Worm (Caenorhabditis elegans) whole organism, L2 larva: ENCODE data around the gene ttr-50.

Source experiments
- C34F6.9 ChIP-seq: fragments of 150-350 bp; optimal IDR thresholded peaks from 2 replicates; lab custom pipeline; 2014; ENCODE audit warnings: missing biosample characterization, missing genetic modification characterization
- F13H6.1 ChIP-seq: sonication (generic microtip); optimal IDR thresholded peaks from 2 replicates; lab custom pipeline; 2016; ENCODE audit warnings: missing genetic modification characterization, missing compliant biosample characterization
- R02D3.7 ChIP-seq: fragments of 150-350 bp; optimal IDR thresholded peaks from 2 replicates; lab custom pipeline; 2014; ENCODE audit warnings: missing biosample characterization, missing genetic modification characterization
- Y55F3AM.14 ChIP-seq: fragments of 200-800 bp; sonication (Bioruptor generic); optimal IDR thresholded peaks from 2 replicates; lab custom pipeline; 2018; ENCODE audit warnings: mild to moderate bottlenecking, missing genetic modification characterization, missing compliant biosample characterization
- ZK546.5 ChIP-seq: sonication (generic microtip); optimal IDR thresholded peaks from 2 replicates; lab custom pipeline; 2017; ENCODE audit warnings: missing biosample characterization, missing genetic modification characterization
- alr-1 ChIP-seq: fragments of 150-350 bp; optimal IDR thresholded peaks from 2 replicates; lab custom pipeline; 2014; ENCODE audit warnings: missing biosample characterization, missing genetic modification characterization
- ama-1 ChIP-seq: fragments of 150-350 bp; optimal IDR thresholded peaks from 2 replicates; lab custom pipeline; 2018; ENCODE audit warnings: inconsistent platforms
- blmp-1 ChIP-seq: sonication (generic microtip); optimal IDR thresholded peaks from 2 replicates; lab custom pipeline; 2017; ENCODE audit warnings: missing genetic modification characterization, mild to moderate bottlenecking, missing compliant biosample characterization, antibody characterized with exemption, moderate library complexity; ENCODE audit not compliant: insufficient read depth
- ceh-16 ChIP-seq: fragments of 150-350 bp; optimal IDR thresholded peaks from 2 replicates; lab custom pipeline; 2014; ENCODE audit warnings: missing biosample characterization, missing genetic modification characterization
- ceh-82 ChIP-seq: fragments of 150-350 bp; optimal IDR thresholded peaks from 2 replicates; lab custom pipeline; 2014; ENCODE audit warnings: missing biosample characterization, missing genetic modification characterization
- crh-2 ChIP-seq: sonication (generic microtip); optimal IDR thresholded peaks from 2 replicates; lab custom pipeline; 2017; ENCODE audit warnings: missing biosample characterization, missing genetic modification characterization
- dmd-4 ChIP-seq: sonication (generic microtip); optimal IDR thresholded peaks from 2 replicates; lab custom pipeline; 2017; ENCODE audit warnings: missing biosample characterization, missing genetic modification characterization
- egl-27 ChIP-seq: sonication (generic microtip); optimal IDR thresholded peaks from 3 replicates; lab custom pipeline; 2017; ENCODE audit warnings: missing biosample characterization, missing genetic modification reagents, missing genetic modification characterization
- elt-3 ChIP-seq: sonication (generic microtip); optimal IDR thresholded peaks from 2 replicates; lab custom pipeline; 2017; ENCODE audit warnings: missing biosample characterization, missing genetic modification characterization
- gmeb-1 ChIP-seq: fragments of 150-350 bp; optimal IDR thresholded peaks from 2 replicates; lab custom pipeline; 2014; ENCODE audit warnings: missing biosample characterization, missing genetic modification characterization
- lin-11 ChIP-seq: fragments of 150-350 bp; sonication (generic microtip); optimal IDR thresholded peaks from 2 replicates; lab custom pipeline; 2014; ENCODE audit warnings: missing biosample characterization, missing genetic modification characterization, inconsistent platforms, mixed read lengths
- lin-13 ChIP-seq: fragments of 150-350 bp; optimal IDR thresholded peaks from 2 replicates; lab custom pipeline; 2014; ENCODE audit warnings: missing biosample characterization, missing genetic modification reagents, missing genetic modification characterization
- lsy-2 ChIP-seq, 2 experiments: fragments of 150-350 bp in 1 of 2; sonication (generic microtip) in 1 of 2; optimal IDR thresholded peaks; 2 replicates each; lab custom pipeline; 2014 to 2017; ENCODE audit warnings: missing biosample characterization in 2 of 2, missing genetic modification characterization in 2 of 2
- mab-5 ChIP-seq: fragments of 150-350 bp; optimal IDR thresholded peaks from 2 replicates; lab custom pipeline; 2014; ENCODE audit warnings: missing biosample characterization, missing genetic modification characterization
- mbf-1 ChIP-seq: sonication (generic microtip); optimal IDR thresholded peaks from 2 replicates; lab custom pipeline; 2017; ENCODE audit warnings: missing biosample characterization, missing genetic modification characterization
- nhr-12 ChIP-seq: fragments of 150-350 bp; optimal IDR thresholded peaks from 2 replicates; lab custom pipeline; 2014; ENCODE audit warnings: missing biosample characterization, missing genetic modification characterization
- nhr-129 ChIP-seq: fragments of 150-350 bp; optimal IDR thresholded peaks from 2 replicates; lab custom pipeline; 2014; ENCODE audit warnings: missing biosample characterization, missing genetic modification characterization
- nhr-21 ChIP-seq: fragments of 150-350 bp; optimal IDR thresholded peaks from 2 replicates; lab custom pipeline; 2014; ENCODE audit warnings: missing biosample characterization, missing genetic modification characterization
- nhr-23 ChIP-seq: fragments of 150-350 bp; optimal IDR thresholded peaks from 2 replicates; lab custom pipeline; 2014; ENCODE audit warnings: missing biosample characterization, missing genetic modification reagents, missing genetic modification characterization
- nhr-25 ChIP-seq: fragments of 150-350 bp; sonication (generic microtip); optimal IDR thresholded peaks from 3 replicates; lab custom pipeline; 2014; ENCODE audit warnings: missing biosample characterization, missing genetic modification characterization
- nhr-6 ChIP-seq: fragments of 150-350 bp; optimal IDR thresholded peaks from 2 replicates; lab custom pipeline; 2014; ENCODE audit warnings: missing biosample characterization, missing genetic modification characterization
- nhr-77 ChIP-seq: fragments of 150-350 bp; optimal IDR thresholded peaks from 2 replicates; lab custom pipeline; 2014; ENCODE audit warnings: missing biosample characterization, missing genetic modification characterization
- peb-1 ChIP-seq: fragments of 150-350 bp; optimal IDR thresholded peaks from 2 replicates; lab custom pipeline; 2014; ENCODE audit warnings: missing biosample characterization, missing genetic modification characterization
- sem-4 ChIP-seq: fragments of 150-350 bp; optimal IDR thresholded peaks from 2 replicates; lab custom pipeline; 2014; ENCODE audit warnings: missing biosample characterization, missing genetic modification reagents, missing genetic modification characterization
- skn-1 ChIP-seq: sonication (generic microtip); optimal IDR thresholded peaks from 2 replicates; lab custom pipeline; 2017; ENCODE audit warnings: missing biosample characterization, missing genetic modification characterization
- sma-3 ChIP-seq: sonication (generic microtip); optimal IDR thresholded peaks from 2 replicates; lab custom pipeline; 2016; ENCODE audit warnings: missing genetic modification reagents, missing genetic modification characterization, missing compliant biosample characterization
- sma-9 ChIP-seq, 2 experiments: fragments of 150-350 bp in 1 of 2; sonication (generic microtip) in 1 of 2; optimal IDR thresholded peaks; 2 replicates each; lab custom pipeline; 2014 to 2016; ENCODE audit warnings: missing genetic modification characterization in 2 of 2, mild to moderate bottlenecking in 1 of 2, missing biosample characterization in 1 of 2, missing compliant biosample characterization in 1 of 2, missing genetic modification reagents in 1 of 2, moderate library complexity in 1 of 2
- snpc-4 ChIP-seq: fragments of 150-350 bp; optimal IDR thresholded peaks from 2 replicates; lab custom pipeline; 2014; ENCODE audit warnings: missing biosample characterization, missing genetic modification characterization
- unc-55 ChIP-seq: fragments of 150-350 bp; sonication (generic microtip); optimal IDR thresholded peaks from 3 replicates; lab custom pipeline; 2014; ENCODE audit warnings: missing biosample characterization, missing genetic modification reagents, missing genetic modification characterization
- unc-62 ChIP-seq: fragments of 150-350 bp; optimal IDR thresholded peaks from 2 replicates; lab custom pipeline; 2014; ENCODE audit warnings: missing biosample characterization, missing genetic modification reagents, missing genetic modification characterization
- zag-1 ChIP-seq: fragments of 150-350 bp; optimal IDR thresholded peaks from 2 replicates; lab custom pipeline; 2014; ENCODE audit warnings: missing biosample characterization, missing genetic modification characterization
- ztf-11 ChIP-seq: sonication (generic microtip); optimal IDR thresholded peaks from 2 replicates; lab custom pipeline; 2017; ENCODE audit warnings: missing biosample characterization, missing genetic modification characterization

Gene ttr-50

ce11 chrIV:11643829-11644228, 3.0 kb upstream of the ttr-50 start, which contains the start of gene prx-2:
Gene prx-2 (plus strand): TSS chrIV:11644129.
- TF ChIP-seq ceh-16 (tag; lab: Kevin White, UChicago): no peak
- TF ChIP-seq lsy-2 (tag; optimal IDR thresholded peaks at IDR 0.05; lab: Kevin White, UChicago): no peak
- TF ChIP-seq ZK546.5: no peak
- no peak for TF ChIP-seq blmp-1 (tag; lab: Kevin White, UChicago)
- no peak for TF ChIP-seq nhr-6 (tag; lab: Kevin White, UChicago)
- no peak for TF ChIP-seq skn-1 (tag; lab: Kevin White, UChicago)
- TF ChIP-seq peb-1 (tag; lab: Kevin White, UChicago): no peak
- no peak for TF ChIP-seq alr-1
- TF ChIP-seq ztf-11 (tag; lab: Kevin White, UChicago): no peak
- no peak for TF ChIP-seq C34F6.9 (tag; lab: Kevin White, UChicago)
- no peak for TF ChIP-seq zag-1
- no peak for TF ChIP-seq unc-62 (GFP tag; lab: Kevin White, UChicago)
- no peak for TF ChIP-seq nhr-129 (tag; lab: Kevin White, UChicago)
- no peak for TF ChIP-seq nhr-77 (tag; lab: Kevin White, UChicago)
- TF ChIP-seq unc-55 (GFP tag; lab: Kevin White, UChicago): no peak
- no peak for TF ChIP-seq nhr-21 (tag; lab: Kevin White, UChicago)
- no peak for TF ChIP-seq Y55F3AM.14
- no peak for TF ChIP-seq ceh-82 (tag; lab: Kevin White, UChicago)

DNA sequence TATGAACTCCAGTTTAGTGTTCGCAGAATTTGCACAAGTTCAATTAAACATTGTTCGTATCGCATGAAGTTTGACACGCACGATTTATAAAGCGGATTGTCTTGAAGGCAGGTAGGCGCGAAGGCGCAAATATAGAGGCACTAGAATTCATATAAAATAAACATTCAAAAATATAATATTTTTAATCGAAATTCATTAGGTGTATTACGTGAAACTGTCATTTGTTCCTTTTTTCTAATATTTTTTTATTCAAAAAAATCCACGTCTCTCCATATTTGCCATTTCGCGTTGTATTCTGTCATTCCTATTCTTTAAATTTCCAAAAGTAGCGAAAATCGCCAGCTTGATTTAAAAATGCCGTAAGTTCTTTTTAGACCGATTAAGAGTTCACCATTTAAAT, 987 bp upstream of the ttr-50 start, which contains the start of gene ZK809.1:
TSS of gene ZK809.1 (plus strand) at position 301 of the 400 bp plus-strand sequence.
- TF ChIP-seq mab-5 (tag; lab: Kevin White, UChicago) (no peak), unc-62 (GFP tag; lab: Kevin White, UChicago) (no peak), R02D3.7 (no peak), F13H6.1 (no peak), sma-3 (GFP tag; lab: Kevin White, UChicago) (no peak), nhr-21 (tag; lab: Kevin White, UChicago) (no peak), peb-1 (tag; lab: Kevin White, UChicago) (no peak), Y55F3AM.14 (no peak), elt-3 (tag; lab: Kevin White, UChicago) (no peak), lsy-2 (tag; optimal IDR thresholded peaks at IDR 0.05; lab: Kevin White, UChicago) (no peak), ceh-16 (tag; lab: Kevin White, UChicago) (no peak)

- TF ChIP-seq nhr-12 (tag; lab: Kevin White, UChicago): no peak
- TF ChIP-seq alr-1: no peak
- TF ChIP-seq unc-62 (GFP tag; lab: Kevin White, UChicago): no peak
- no peak for TF ChIP-seq nhr-21 (tag; lab: Kevin White, UChicago)
- TF ChIP-seq unc-55 (GFP tag; lab: Kevin White, UChicago): no peak
- TF ChIP-seq R02D3.7: no peak
- TF ChIP-seq lin-11 (tag; lab: Kevin White, UChicago): no peak
- TF ChIP-seq nhr-23 (tag; lab: Kevin White, UChicago): no peak
- TF ChIP-seq nhr-129 (tag; lab: Kevin White, UChicago): no peak
- no peak for TF ChIP-seq dmd-4 (tag; lab: Kevin White, UChicago)
- no peak for TF ChIP-seq egl-27
- TF ChIP-seq blmp-1 (tag; lab: Kevin White, UChicago): no peak
- no peak for TF ChIP-seq mbf-1 (tag; lab: Kevin White, UChicago)
- TF ChIP-seq lin-13 (GFP tag; lab: Kevin White, UChicago): no peak
- TF ChIP-seq lsy-2 (tag; optimal IDR thresholded peaks at IDR 0.05; lab: Kevin White, UChicago): no peak
- TF ChIP-seq snpc-4 (tag; lab: Kevin White, UChicago): no peak
- no peak for TF ChIP-seq skn-1 (tag; lab: Kevin White, UChicago)
- no peak for TF ChIP-seq sem-4 (tag; lab: Kevin White, UChicago)
- TF ChIP-seq, all 48 proteins: peak for 0
These were observed 2.8 kb downstream of the ttr-50 start, which contains the start of gene rbm-17 for ce11 chrIV:11638016-11638415. Gene rbm-17 (plus strand): TSS chrIV:11638316.

DNA sequence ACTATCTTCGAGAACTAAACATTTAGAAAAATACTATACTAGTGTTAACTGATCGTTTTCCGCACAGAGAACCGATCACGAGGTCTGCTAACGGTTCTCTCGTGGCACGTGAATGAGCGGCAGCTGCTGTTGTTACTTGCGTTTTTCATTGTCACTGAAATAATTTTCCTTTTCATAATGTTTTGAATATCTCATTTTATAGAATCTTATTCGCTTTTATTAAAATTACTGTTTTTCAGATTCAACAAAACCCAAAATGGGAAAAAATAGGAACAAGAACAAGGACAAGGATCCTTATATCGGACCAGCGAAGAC, 4.4 kb downstream of the ttr-50 start, which contains the start of gene F58B3.6:
TSS of gene F58B3.6 (plus strand) at position 240 of the 315 bp plus-strand sequence.
- TF ChIP-seq nhr-129 (tag; lab: Kevin White, UChicago) (peak; percentile 40), gmeb-1 (peak; percentile 27), ama-1 (no peak), sma-9 (GFP tag; optimal IDR thresholded peaks at IDR 0.05; lab: Kevin White, UChicago) (peak; percentile 27), sma-9 (tag; optimal IDR thresholded peaks at IDR 0.05; lab: Kevin White, UChicago) (no peak), lsy-2 (tag; optimal IDR thresholded peaks at IDR 0.05; lab: Kevin White, UChicago) (peak in 1 of 2 experiments; percentile 43), crh-2 (tag; lab: Kevin White, UChicago) (peak; percentile 19), nhr-25 (tag; lab: Kevin White, UChicago) (peak; percentile 3), C34F6.9 (tag; lab: Kevin White, UChicago) (peak; percentile 10), dmd-4 (tag; lab: Kevin White, UChicago) (no peak)
